Worm (Caenorhabditis elegans) whole organism, mixed stage, embryonic: Measurements from ENCODE around the gene dmd-6.

Experiments used
- elt-3 ChIP-seq: fragments of 150-350 bp; optimal IDR thresholded peaks from 2 replicates; lab custom pipeline; 2014; ENCODE audit warnings: missing biosample characterization, missing genetic modification characterization
- hlh-1 ChIP-seq: fragments of 150-350 bp; optimal IDR thresholded peaks from 2 replicates; lab custom pipeline; 2014; ENCODE audit warnings: missing biosample characterization, missing genetic modification reagents, missing genetic modification characterization
- nhr-237 ChIP-seq: fragments of 150-350 bp; optimal IDR thresholded peaks from 2 replicates; lab custom pipeline; 2014; ENCODE audit warnings: missing biosample characterization, missing genetic modification characterization
- nhr-76 ChIP-seq: sonication (generic microtip); optimal IDR thresholded peaks from 2 replicates; lab custom pipeline; 2017; ENCODE audit warnings: missing biosample characterization, missing genetic modification characterization
- sptf-1 ChIP-seq: sonication (generic microtip); optimal IDR thresholded peaks from 2 replicates; lab custom pipeline; 2017; ENCODE audit warnings: mild to moderate bottlenecking, missing genetic modification characterization, moderate library complexity, missing compliant biosample characterization

- no peak for TF ChIP-seq nhr-76 (tag; lab: Kevin White, UChicago)
- peak; percentile 50 for TF ChIP-seq sptf-1 (tag; lab: Kevin White, UChicago)
- TF ChIP-seq nhr-237 (tag; lab: Kevin White, UChicago) = no peak
- TF ChIP-seq hlh-1 (tag; lab: Kevin White, UChicago) = no peak
- TF ChIP-seq elt-3 = no peak
Observed at ce11 chrIV:14620543-14620942, 4.1 kb downstream of the dmd-6 start.
